Fruit fly (Drosophila melanogaster) whole organism, wandering third instar larva: ENCODE data around the gene bdl.

Source experiments
- Abd-B ChIP-seq: fragments of >200 bp; optimal IDR thresholded peaks from 2 replicates; lab custom pipeline; 2017; ENCODE audit warnings: missing biosample characterization, missing genetic modification characterization
- CG32264 ChIP-seq: fragments of 200-800 bp; sonication (Bioruptor generic); optimal IDR thresholded peaks from 2 replicates; lab custom pipeline; 2016; ENCODE audit warnings: missing biosample characterization, missing genetic modification characterization
- CG9705 ChIP-seq: fragments of 200-800 bp; sonication (Bioruptor generic); optimal IDR thresholded peaks from 2 replicates; lab custom pipeline; 2018; ENCODE audit warnings: missing biosample characterization, mild to moderate bottlenecking, missing genetic modification characterization
- CrebA ChIP-seq: fragments of 200-800 bp; sonication (Bioruptor generic); optimal IDR thresholded peaks from 2 replicates; lab custom pipeline; 2016; ENCODE audit warnings: missing biosample characterization, mild to moderate bottlenecking, missing genetic modification characterization, borderline replicate concordance
- Dfd ChIP-seq: fragments of >200 bp; optimal IDR thresholded peaks from 2 replicates; lab custom pipeline; 2017; ENCODE audit warnings: missing biosample characterization, missing genetic modification characterization
- Dif ChIP-seq: fragments of 200-275, 200-300 bp; sonication (Bioruptor generic); optimal IDR thresholded peaks from 2 replicates; lab custom pipeline; 2018; ENCODE audit warnings: missing biosample characterization, missing genetic modification characterization; ENCODE audit not compliant: partially characterized antibody
- GATAd ChIP-seq: sonication (Bioruptor generic); optimal IDR thresholded peaks from 2 replicates; lab custom pipeline; 2016; ENCODE audit warnings: missing biosample characterization, missing genetic modification characterization
- HLH106 ChIP-seq: fragments of 200-800 bp; optimal IDR thresholded peaks from 3 replicates; lab custom pipeline; 2019; ENCODE audit warnings: missing biosample characterization, mild to moderate bottlenecking, missing genetic modification characterization, moderate library complexity
- Hnf4 ChIP-seq: fragments of 200-800 bp; sonication (Bioruptor generic); optimal IDR thresholded peaks from 2 replicates; lab custom pipeline; 2016; ENCODE audit warnings: missing biosample characterization, mild to moderate bottlenecking, missing genetic modification characterization
- Hr78 ChIP-seq: fragments of >200 bp; optimal IDR thresholded peaks from 2 replicates; lab custom pipeline; 2017; ENCODE audit warnings: missing biosample characterization, missing genetic modification characterization
- Hr83 ChIP-seq: fragments of 200-300 bp; sonication (Bioruptor generic); optimal IDR thresholded peaks from 2 replicates; lab custom pipeline; 2016; ENCODE audit warnings: missing biosample characterization, mild to moderate bottlenecking, missing genetic modification characterization, moderate library complexity; ENCODE audit not compliant: poor library complexity, severe bottlenecking
- Jra ChIP-seq: sonication (Bioruptor generic); optimal IDR thresholded peaks from 2 replicates; lab custom pipeline; 2016; ENCODE audit warnings: missing biosample characterization, missing genetic modification characterization
- Mio ChIP-seq: sonication (Bioruptor generic); optimal IDR thresholded peaks from 2 replicates; lab custom pipeline; 2016; ENCODE audit warnings: missing biosample characterization, missing genetic modification characterization
- Myc ChIP-seq: fragments of >200 bp; optimal IDR thresholded peaks from 2 replicates; lab custom pipeline; 2017
- N ChIP-seq: fragments of >200 bp; optimal IDR thresholded peaks from 2 replicates; lab custom pipeline; 2018; ENCODE audit warnings: missing biosample characterization, missing external identifiers, missing genetic modification characterization
- OdsH ChIP-seq: fragments of 200-800 bp; sonication (Bioruptor generic); optimal IDR thresholded peaks from 2 replicates; lab custom pipeline; 2016; ENCODE audit warnings: missing biosample characterization, mild to moderate bottlenecking, missing genetic modification characterization
- Sp1 ChIP-seq: fragments of 200-800 bp; sonication (Bioruptor generic); optimal IDR thresholded peaks from 3 replicates; lab custom pipeline; 2019; ENCODE audit warnings: missing biosample characterization, mild to moderate bottlenecking, missing genetic modification characterization, moderate library complexity
- Vsx2 ChIP-seq: fragments of 200-300, 225-300 bp; sonication (Bioruptor generic); optimal IDR thresholded peaks from 2 replicates; lab custom pipeline; 2018; ENCODE audit warnings: missing biosample characterization, missing genetic modification characterization; ENCODE audit not compliant: partially characterized antibody
- br ChIP-seq: fragments of 200-800 bp; sonication (Bioruptor generic); optimal IDR thresholded peaks from 2 replicates; lab custom pipeline; 2016; ENCODE audit warnings: missing biosample characterization, missing genetic modification characterization
- brk ChIP-seq: fragments of 200-800 bp; sonication (Bioruptor generic); optimal IDR thresholded peaks from 2 replicates; lab custom pipeline; 2016; ENCODE audit warnings: missing biosample characterization, mild to moderate bottlenecking, missing genetic modification characterization
- dl ChIP-seq, 2 experiments: fragments of 175-275, 200-275 bp in 1 of 2; fragments of 200-275 bp in 1 of 2; sonication (Bioruptor generic); optimal IDR thresholded peaks; lab custom pipeline; 2018; ENCODE audit warnings: mild to moderate bottlenecking in 2 of 2, missing biosample characterization in 2 of 2, missing genetic modification characterization in 2 of 2, moderate library complexity in 2 of 2; ENCODE audit not compliant: partially characterized antibody in 2 of 2, insufficient read depth in 1 of 2
- dmrt93B ChIP-seq: fragments of 200-800 bp; sonication (Bioruptor generic); optimal IDR thresholded peaks from 2 replicates; lab custom pipeline; 2018; ENCODE audit warnings: missing biosample characterization, mild to moderate bottlenecking, missing genetic modification characterization
- dsf ChIP-seq: sonication (Bioruptor generic); optimal IDR thresholded peaks from 2 replicates; lab custom pipeline; 2016; ENCODE audit warnings: missing biosample characterization, missing genetic modification characterization, borderline replicate concordance
- ey ChIP-seq: fragments of 200-800 bp; sonication (Bioruptor generic); optimal IDR thresholded peaks from 2 replicates; lab custom pipeline; 2016; ENCODE audit warnings: missing biosample characterization, missing genetic modification characterization
- foxo ChIP-seq, 2 experiments: fragments of 200-800 bp; sonication (Bioruptor generic); optimal IDR thresholded peaks; 2 replicates in 1 of 2; 3 replicates in 1 of 2; lab custom pipeline; 2016 to 2017; ENCODE audit warnings: missing biosample characterization in 2 of 2, missing genetic modification characterization in 2 of 2
- fru ChIP-seq: fragments of 200-800 bp; sonication (Bioruptor generic); optimal IDR thresholded peaks from 3 replicates; lab custom pipeline; 2016; ENCODE audit warnings: missing biosample characterization, mild to moderate bottlenecking, missing genetic modification characterization
- h ChIP-seq: fragments of 200-800 bp; sonication (Bioruptor generic); optimal IDR thresholded peaks from 3 replicates; lab custom pipeline; 2016; ENCODE audit warnings: missing biosample characterization, mild to moderate bottlenecking, missing genetic modification characterization
- jim ChIP-seq: fragments of 175-275, 200-325 bp; sonication (Bioruptor generic); optimal IDR thresholded peaks from 2 replicates; lab custom pipeline; 2016; ENCODE audit warnings: missing biosample characterization, mild to moderate bottlenecking, missing genetic modification characterization
- lola ChIP-seq: fragments of >200 bp; optimal IDR thresholded peaks from 2 replicates; lab custom pipeline; 2017; ENCODE audit warnings: missing biosample characterization, missing genetic modification characterization
- pan ChIP-seq: fragments of >200 bp; optimal IDR thresholded peaks from 2 replicates; lab custom pipeline; 2017
- psq ChIP-seq: fragments of 200-800 bp; sonication (Bioruptor generic); optimal IDR thresholded peaks from 3 replicates; lab custom pipeline; 2017; ENCODE audit warnings: missing biosample characterization, mild to moderate bottlenecking, missing genetic modification characterization, moderate library complexity
- rgr ChIP-seq: fragments of 200-800 bp; sonication (Bioruptor generic); optimal IDR thresholded peaks from 3 replicates; lab custom pipeline; 2016; ENCODE audit warnings: missing biosample characterization, mild to moderate bottlenecking, missing genetic modification characterization
- sage ChIP-seq: fragments of 200-800 bp; sonication (Bioruptor generic); optimal IDR thresholded peaks from 2 replicates; lab custom pipeline; 2016; ENCODE audit warnings: missing biosample characterization, mild to moderate bottlenecking, missing genetic modification characterization
- sv ChIP-seq: fragments of 200-800 bp; sonication (Bioruptor generic); optimal IDR thresholded peaks from 3 replicates; lab custom pipeline; 2016; ENCODE audit warnings: missing biosample characterization, missing genetic modification characterization
- tai ChIP-seq: sonication (Bioruptor generic); optimal IDR thresholded peaks from 2 replicates; lab custom pipeline; 2016; ENCODE audit warnings: missing biosample characterization, missing genetic modification characterization
- usp ChIP-seq: fragments of >200 bp; optimal IDR thresholded peaks from 2 replicates; lab custom pipeline; 2017; ENCODE audit warnings: missing biosample characterization, missing genetic modification characterization
- woc ChIP-seq: sonication (Bioruptor generic); optimal IDR thresholded peaks from 2 replicates; lab custom pipeline; 2016; ENCODE audit warnings: missing biosample characterization, mild to moderate bottlenecking, missing genetic modification characterization

Gene bdl

DNA sequence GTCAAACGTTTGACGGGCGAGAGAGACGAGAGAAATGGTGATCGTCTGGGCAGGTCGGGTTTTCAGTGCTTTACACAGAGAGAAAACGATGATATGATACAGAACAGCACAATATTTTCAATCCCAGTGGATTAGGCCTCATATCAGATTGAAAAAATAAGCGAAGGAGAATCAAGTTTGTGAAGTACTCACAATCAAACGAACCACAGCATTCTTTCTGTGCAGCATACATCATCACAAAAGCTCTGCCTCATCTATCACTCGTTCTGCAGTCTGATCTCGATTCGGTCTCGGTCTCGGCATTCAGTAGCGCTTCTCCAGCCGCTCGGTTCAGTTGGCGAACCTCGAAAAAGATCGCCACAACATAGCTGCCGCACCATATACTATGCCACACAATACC lies at the start of gene bdl:
bdl (plus strand) TSS at position 301 of the 400 bp plus-strand sequence.
- TF ChIP-seq ey (no peak), Jra (GFP tag; lab: Kevin White, UChicago) (no peak), OdsH (GFP tag; lab: Kevin White, UChicago) (no peak), Myc (lab: Kevin White, UChicago) (no peak), Dif (GFP tag; lab: Kevin White, UChicago) (no peak), lola (GFP tag; lab: Kevin White, UChicago) (no peak), foxo (GFP tag; optimal IDR thresholded peaks at IDR 0.05; lab: Kevin White, UChicago) (no peak), jim (no peak), pan (no peak)

- TF ChIP-seq jim (no peak), Hnf4 (GFP tag; lab: Kevin White, UChicago) (no peak), tai (no peak), Mio (GFP tag; lab: Kevin White, UChicago) (no peak), N (GFP tag; lab: Kevin White, UChicago) (no peak), rgr (GFP tag; lab: Kevin White, UChicago) (no peak), usp (no peak), h (GFP tag; lab: Kevin White, UChicago) (no peak), OdsH (GFP tag; lab: Kevin White, UChicago) (no peak)
Measured at dm6 chr2L:4281224-4281623, 43.1 kb upstream of the bdl start, which contains the start of gene Art2. Art2 (minus strand) TSS chr2L:4281324.

- TF ChIP-seq CG32264 (GFP tag; lab: Kevin White, UChicago), result no peak
- peak; percentile 54 for TF ChIP-seq Dfd (GFP tag; lab: Kevin White, UChicago)
Measured at dm6 chr2L:4281810-4282209, 42.5 kb upstream of the bdl start.

DNA sequence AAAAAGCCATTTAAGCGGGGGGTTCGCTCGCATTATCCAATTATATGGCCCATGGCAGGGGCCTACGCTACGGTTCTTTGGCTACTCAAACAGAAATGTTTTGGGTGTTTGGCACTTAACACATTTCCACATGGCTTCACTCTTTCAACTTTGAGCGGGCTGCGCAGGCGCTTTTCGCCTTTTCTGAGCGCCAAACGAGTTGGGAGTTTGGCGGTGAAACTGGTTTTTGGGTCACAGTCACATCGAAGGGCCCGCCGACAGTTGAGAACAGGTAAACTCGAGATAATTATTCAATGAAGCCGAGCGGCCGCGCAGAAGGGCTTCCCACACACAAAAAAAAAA lies 42.0 kb upstream of the bdl start:
- no peak for TF ChIP-seq usp
- no peak for TF ChIP-seq sv (GFP tag; lab: Kevin White, UChicago)
- TF ChIP-seq Dif (GFP tag; lab: Kevin White, UChicago), result peak; percentile 50
- TF ChIP-seq lola (GFP tag; lab: Kevin White, UChicago), result no peak
- TF ChIP-seq Vsx2 (GFP tag; lab: Kevin White, UChicago), result peak; percentile 57
- no peak for TF ChIP-seq Abd-B (GFP tag; lab: Kevin White, UChicago)
- TF ChIP-seq rgr (GFP tag; lab: Kevin White, UChicago), result no peak
- no peak for TF ChIP-seq Mio (GFP tag; lab: Kevin White, UChicago)
- TF ChIP-seq woc, result no peak
- no peak for TF ChIP-seq sage (GFP tag; lab: Kevin White, UChicago)

DNA sequence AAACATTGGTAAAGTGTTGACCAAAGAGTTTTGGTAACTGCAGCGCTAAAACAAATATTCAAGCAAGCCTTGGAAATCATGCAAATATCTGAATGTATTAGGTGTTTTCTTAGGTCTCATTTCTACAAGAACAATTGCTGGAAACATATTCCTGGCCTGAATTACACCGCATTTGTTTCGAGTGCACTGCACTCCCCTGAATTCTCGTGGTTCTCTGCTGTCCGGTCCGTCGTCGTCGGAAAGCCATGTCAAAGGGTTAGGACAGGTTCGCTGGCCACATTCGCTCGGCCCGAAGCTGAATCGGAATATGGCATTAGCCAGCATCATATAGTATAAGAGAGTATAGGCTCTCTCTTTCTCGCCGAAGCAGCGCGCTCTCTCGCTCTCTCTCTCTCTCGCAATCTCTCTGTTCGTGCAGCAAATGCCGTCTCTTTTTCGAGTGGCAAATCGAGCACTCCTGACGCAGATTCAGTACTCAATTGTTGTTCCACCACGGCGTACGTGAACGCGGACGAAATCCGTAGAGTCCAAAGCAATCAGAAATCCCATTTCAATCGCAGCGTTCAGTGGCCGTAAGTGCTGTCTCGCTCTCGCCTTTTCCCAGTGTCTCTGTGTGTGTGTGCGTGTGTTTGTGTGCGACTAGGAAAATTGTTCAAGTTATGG lies 41.5 kb upstream of the bdl start, which contains the start of gene tutl:
tutl (plus strand) TSS at position 468 of the 663 bp plus-strand sequence.
- TF ChIP-seq CG32264 (GFP tag; lab: Kevin White, UChicago) (peak; percentile 78), dsf (peak; percentile 38), sage (GFP tag; lab: Kevin White, UChicago) (peak; percentile 87), Sp1 (GFP tag; lab: Kevin White, UChicago) (peak; percentile 88), foxo (GFP tag; optimal IDR thresholded peaks at IDR 0.05; lab: Kevin White, UChicago) (peak in 1 of 2 experiments; percentile 95), Vsx2 (GFP tag; lab: Kevin White, UChicago) (peak; percentile 83), rgr (GFP tag; lab: Kevin White, UChicago) (peak; percentile 91), pan (no peak), h (GFP tag; lab: Kevin White, UChicago) (peak; percentile 94), tai (peak; percentile 74), brk (peak; percentile 78), Myc (lab: Kevin White, UChicago) (no peak), lola (GFP tag; lab: Kevin White, UChicago) (no peak), Hr78 (no peak), CG9705 (GFP tag; lab: Kevin White, UChicago) (peak; percentile 68), Jra (GFP tag; lab: Kevin White, UChicago) (peak; percentile 78), Dfd (GFP tag; lab: Kevin White, UChicago) (no peak), Dif (GFP tag; lab: Kevin White, UChicago) (peak; percentile 94), Hnf4 (GFP tag; lab: Kevin White, UChicago) (peak; percentile 87), HLH106 (tag; lab: Kevin White, UChicago) (peak; percentile 91), Mio (GFP tag; lab: Kevin White, UChicago) (peak; percentile 35), woc (peak; percentile 97), N (GFP tag; lab: Kevin White, UChicago) (no peak), dl (GFP tag; optimal IDR thresholded peaks at IDR 0.05; lab: Kevin White, UChicago; ENCODE audit: insufficient read depth in 1 of 2, partially characterized antibody in 2 of 2) (peak; percentile 77 to 88), psq (GFP tag; lab: Kevin White, UChicago) (peak; percentile 90), GATAd (no peak), ey (peak; percentile 96), CrebA (GFP tag; lab: Kevin White, UChicago) (peak; percentile 74), fru (GFP tag; lab: Kevin White, UChicago) (peak; percentile 99), br (GFP tag; lab: Kevin White, UChicago) (peak; percentile 94), usp (no peak), jim (no peak), dmrt93B (peak; percentile 91), Hr83 (GFP tag; lab: Kevin White, UChicago) (peak; percentile 51), Abd-B (GFP tag; lab: Kevin White, UChicago) (no peak)
